Fruit fly (Drosophila melanogaster) ovary, adult (tissue): ENCODE results near the gene nAChRalpha5.

Experiments used
- CG17801 ChIP-seq: fragments of 200-800 bp; optimal IDR thresholded peaks from 2 replicates; lab custom pipeline; 2019; ENCODE audit warnings: missing biosample characterization, mild to moderate bottlenecking, missing genetic modification characterization, moderate library complexity; ENCODE audit not compliant: partially characterized antibody

The nAChRalpha5 gene

dm6 chr2L:14021646-14022129, 18.3 kb upstream of the nAChRalpha5 start:
- TF ChIP-seq CG17801 (GFP tag; lab: Kevin White, UChicago): no peak

DNA sequence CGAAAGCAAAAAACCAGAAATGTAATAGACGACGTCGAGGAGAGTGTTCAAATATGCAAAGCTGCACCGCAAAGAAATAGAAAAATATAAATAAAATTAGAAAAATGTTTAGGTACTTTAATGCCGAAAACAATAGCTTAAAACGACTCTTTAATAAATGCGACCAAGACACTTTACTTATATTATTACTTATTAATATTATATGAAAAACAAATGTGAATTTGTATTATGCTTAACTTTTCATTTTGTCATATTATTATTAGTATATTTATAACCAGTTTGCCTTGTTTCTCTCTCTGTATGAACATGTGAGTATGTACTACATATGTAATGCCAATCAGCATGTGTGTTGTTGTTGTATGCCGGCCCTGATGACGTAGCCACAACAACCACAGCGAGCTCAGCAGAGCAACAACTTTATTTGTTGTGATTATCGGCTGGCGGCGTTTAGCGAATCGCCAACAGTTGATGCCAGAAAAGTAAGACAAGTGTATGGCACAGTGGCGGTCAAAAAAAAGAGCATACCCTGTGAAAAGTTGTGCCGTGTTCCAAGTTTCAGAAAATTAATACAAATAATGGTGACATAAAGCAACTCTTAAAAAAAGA, 17.7 kb upstream of the nAChRalpha5 start:
- TF ChIP-seq CG17801 (GFP tag; lab: Kevin White, UChicago): peak; percentile 87

DNA sequence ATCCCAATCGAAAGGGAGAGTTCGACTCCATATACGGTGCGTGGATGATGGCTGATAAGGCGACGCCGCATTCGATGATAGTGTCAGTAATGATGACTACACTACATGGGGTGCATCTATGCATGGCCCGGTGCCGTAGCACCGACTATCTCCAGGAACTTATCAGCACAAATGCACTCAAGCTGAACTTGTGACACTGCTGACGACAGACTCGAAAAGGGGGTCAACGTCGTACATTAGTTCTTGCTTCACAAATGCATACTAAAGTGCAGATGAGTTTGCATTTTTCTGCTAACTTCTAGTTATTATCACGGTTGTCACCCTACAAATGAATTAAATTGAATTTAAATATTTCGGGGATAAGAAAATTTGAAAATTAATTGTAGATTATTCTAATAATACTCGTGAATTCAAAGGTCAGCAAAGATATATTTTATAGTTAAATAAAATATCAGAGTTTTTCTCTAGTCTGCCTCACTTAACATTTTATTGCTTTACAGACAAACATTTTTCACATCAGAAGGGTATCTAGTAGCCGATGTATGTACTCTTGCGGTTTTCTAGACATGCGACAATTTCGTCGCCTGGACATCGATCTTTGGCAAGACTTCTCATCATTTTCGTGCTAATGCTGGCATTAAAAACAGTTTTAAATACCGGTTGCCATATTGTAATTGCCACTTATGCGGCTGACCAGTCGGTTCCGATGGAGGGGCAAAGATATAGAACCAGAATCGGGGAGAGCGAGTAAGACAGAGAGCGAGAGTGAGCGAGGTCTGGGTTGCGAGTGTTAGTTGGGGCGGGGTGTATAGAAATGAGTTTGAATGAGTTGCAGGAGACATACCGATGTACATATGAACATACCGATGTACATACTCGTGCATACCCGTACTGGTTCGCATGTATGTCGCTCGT, 16.6 kb upstream of the nAChRalpha5 start:
- TF ChIP-seq CG17801 (GFP tag; lab: Kevin White, UChicago): no peak

dm6 chr2L:14024051-14024745, 15.8 kb upstream of the nAChRalpha5 start:
- TF ChIP-seq CG17801 (GFP tag; lab: Kevin White, UChicago): peak; percentile 13

- no peak for TF ChIP-seq CG17801 (GFP tag; lab: Kevin White, UChicago)
Observed at dm6 chr2L:14024746-14025105, 15.2 kb upstream of the nAChRalpha5 start.

DNA sequence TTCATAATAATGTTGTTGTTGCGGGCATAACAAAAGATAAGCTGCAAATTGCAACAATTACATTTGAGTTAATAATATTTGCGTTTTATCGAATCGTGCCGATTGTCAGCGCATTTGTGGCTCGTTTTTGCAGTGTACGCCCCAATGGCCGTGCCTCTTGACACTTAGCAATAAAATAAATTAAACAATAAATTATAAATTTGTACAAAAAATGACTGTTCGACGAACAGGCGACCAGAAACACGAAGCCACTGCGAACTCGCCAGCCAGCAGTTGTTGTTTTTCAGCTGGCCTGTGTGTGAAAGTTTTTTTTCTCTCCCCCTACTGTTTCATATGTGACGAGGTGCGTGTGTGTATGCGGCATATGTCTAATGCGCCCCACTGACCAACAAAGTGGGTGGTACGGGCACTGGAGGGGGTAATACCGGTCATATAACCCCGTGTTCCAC, 14.5 kb upstream of the nAChRalpha5 start:
- no peak for TF ChIP-seq CG17801 (GFP tag; lab: Kevin White, UChicago)

dm6 chr2L:14026778-14027177, 13.2 kb upstream of the nAChRalpha5 start, which contains the start of gene hll:
TSS of gene hll (plus strand) at chr2L:14027001.
- no peak for TF ChIP-seq CG17801 (GFP tag; lab: Kevin White, UChicago)

DNA sequence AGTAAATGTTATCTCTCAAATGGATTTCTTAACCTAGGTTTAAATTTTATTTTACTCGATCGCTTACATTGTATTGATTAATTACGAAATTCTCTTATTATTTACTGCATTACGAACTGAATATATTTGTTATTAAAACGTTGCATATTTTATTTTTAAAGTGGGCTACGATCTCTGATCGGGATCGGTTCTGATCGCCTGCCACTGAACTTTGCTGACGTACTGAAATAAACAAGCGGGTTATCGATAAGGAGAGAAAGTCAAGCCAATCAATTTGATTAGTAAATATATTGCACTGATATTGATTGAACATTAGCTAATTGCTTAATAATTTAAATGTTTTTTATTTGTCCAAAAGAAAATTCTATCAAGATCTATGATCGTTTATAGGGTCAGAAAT, 10.7 kb upstream of the nAChRalpha5 start:
- TF ChIP-seq CG17801 (GFP tag; lab: Kevin White, UChicago): no peak

DNA sequence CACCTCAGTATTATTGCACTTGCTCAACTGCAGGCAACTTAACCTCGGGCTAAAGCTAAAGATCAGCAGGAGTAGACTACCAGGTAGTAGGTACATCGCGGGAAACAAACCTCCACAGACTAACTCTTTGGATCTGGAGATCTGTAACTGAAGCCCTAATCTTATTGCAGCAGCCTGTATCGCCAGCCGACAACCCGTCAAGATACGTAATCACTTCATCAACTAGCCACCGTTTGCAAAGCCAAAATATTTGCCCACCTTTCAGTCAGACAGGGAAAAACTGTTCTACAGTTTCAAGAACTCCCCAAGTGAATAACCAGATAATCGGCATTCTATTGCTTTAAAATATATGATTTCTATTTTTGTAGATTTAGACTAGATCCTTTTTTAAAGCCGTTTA, 8.5 kb upstream of the nAChRalpha5 start, which contains the start of gene CG18095:
TSS of gene CG18095 (minus strand) at position 101 of the 400 bp plus-strand sequence.
- no peak for TF ChIP-seq CG17801 (GFP tag; lab: Kevin White, UChicago)

dm6 chr2L:14038718-14039117, 1.3 kb upstream of the nAChRalpha5 start:
- TF ChIP-seq CG17801 (GFP tag; lab: Kevin White, UChicago): no peak

DNA sequence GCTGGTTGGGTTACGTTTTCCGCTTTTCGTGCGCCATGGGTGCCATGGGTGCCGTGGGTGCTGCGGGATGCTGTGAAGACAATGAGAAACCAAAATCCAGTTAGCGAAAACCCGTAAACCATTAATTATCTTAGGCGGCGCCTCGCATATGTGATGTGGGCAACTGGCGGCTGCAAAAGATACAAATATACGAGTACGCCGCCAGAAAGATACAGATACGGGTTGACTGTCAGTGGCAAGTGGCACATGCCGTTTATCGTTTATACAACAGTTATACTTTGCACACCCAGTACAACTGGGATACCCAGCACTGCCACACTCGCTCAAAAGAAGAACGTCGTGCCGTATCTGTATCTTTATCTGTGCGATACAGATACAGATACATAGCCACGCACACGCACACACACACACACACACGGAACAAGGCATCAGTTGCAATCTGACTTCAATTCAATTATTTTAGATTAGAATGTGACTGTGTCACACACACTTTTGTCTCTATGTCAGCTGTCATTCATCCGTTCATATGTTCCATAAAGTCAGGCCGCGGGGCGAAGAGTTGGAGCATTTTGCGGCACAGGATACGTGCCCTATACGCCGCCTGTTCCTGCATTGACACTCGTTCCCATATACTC, 5.7 kb downstream of the nAChRalpha5 start:
- TF ChIP-seq CG17801 (GFP tag; lab: Kevin White, UChicago): no peak

- no peak for TF ChIP-seq CG17801 (GFP tag; lab: Kevin White, UChicago)
Observed at dm6 chr2L:14047170-14047632, 7.2 kb downstream of the nAChRalpha5 start, which contains the start of gene NimC4. TSS of gene NimC4 (plus strand) at chr2L:14047582.

DNA sequence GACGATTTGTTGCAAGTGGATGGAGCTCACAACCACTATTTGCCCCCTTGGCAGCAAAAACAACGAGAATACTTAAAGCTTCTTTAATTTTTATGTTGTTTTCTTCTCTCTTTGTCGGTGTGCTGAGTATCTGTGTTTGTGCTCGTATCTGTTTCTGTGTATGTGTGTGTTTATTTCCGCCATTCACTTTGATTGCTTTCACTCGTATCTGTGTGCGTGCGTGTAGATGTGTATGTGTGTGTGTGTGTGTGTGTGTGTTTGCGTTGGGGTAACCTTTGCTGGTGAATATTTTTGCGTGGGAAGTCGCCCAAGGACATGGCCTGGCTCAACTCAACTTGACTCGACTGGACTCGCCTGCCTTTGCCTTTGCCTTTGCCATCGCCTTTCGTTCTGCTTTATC, 10.0 kb downstream of the nAChRalpha5 start:
- TF ChIP-seq CG17801 (GFP tag; lab: Kevin White, UChicago): no peak

DNA sequence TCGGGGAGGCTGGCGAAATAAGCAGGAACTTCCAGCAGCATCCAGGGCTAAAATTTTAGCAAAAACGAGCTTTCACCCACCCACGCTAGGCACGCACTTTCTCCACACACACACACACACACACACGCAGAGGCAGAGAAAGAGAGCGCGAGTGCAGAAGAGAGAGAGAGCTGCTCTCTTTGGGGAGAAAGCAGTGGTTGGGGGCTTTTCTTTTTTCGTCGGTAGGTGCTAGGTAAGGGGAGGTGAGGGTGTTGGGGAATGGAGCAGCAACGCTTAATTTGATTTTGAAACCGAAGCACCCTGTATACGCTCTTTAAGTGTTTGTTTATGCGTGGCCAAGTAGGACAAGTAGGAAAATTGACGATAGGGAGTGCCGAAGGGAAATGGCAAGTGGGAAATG, 14.3 kb downstream of the nAChRalpha5 start:
- TF ChIP-seq CG17801 (GFP tag; lab: Kevin White, UChicago): no peak
